Fruit fly (Drosophila melanogaster): ENCODE data around the gene CG17572.

- TF ChIP-seq Sin3A (optimal IDR thresholded peaks at IDR 0.05), result no peak
- no peak for TF ChIP-seq insv (optimal IDR thresholded peaks at IDR 0.05)
Measured at dm6 chr2L:19101744-19102143, 27.8 kb upstream of the CG17572 start, which contains the start of the genes CG17344 and CG43731.

All from Kc167 (cell line).